Worm (Caenorhabditis elegans): ENCODE results near the gene ddl-3.
"Not testable (repeated sequence)": the region's sequence is repeated elsewhere in the genome, so short reads cannot be mapped to it uniquely, and the experiment has no call there.

DNA sequence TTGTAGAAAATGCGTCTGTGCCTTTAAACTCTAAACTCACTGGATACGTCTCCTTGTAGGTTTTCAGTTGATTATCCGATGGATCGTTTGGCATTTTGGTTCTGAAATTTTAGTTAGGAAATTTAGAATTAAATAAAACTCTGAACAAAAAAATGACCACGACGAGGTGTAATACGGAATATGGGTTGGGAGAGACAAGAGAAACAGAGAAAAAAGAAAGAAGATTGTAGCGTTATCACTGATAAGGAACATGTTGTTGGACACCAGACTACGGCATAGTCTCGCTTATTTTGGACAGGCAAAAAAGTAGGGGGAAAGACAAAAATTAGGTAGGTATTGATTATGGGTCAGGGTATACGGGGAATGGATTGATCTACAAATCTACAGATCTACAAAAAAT is 42.3 kb downstream of the ddl-3 start, which contains the start of gene ctl-2:
- TF ChIP-seq mab-5 (tag; optimal IDR thresholded peaks at IDR 0.05); zag-1 (tag; optimal IDR thresholded peaks at IDR 0.05); skn-1 (tag; optimal IDR thresholded peaks at IDR 0.05); unc-55 (GFP tag; optimal IDR thresholded peaks at IDR 0.05): not testable (repeated sequence)
